Fruit fly (Drosophila melanogaster) whole organism, embryonic: ENCODE data around the gene Arp6.

Source experiments
- Bdp1 ChIP-seq: fragments of 200-800 bp; sonication (Bioruptor generic); optimal IDR thresholded peaks from 3 replicates; lab custom pipeline; 2016; ENCODE audit warnings: missing biosample characterization, missing genetic modification characterization
- C15 ChIP-seq: fragments of 200-800 bp; sonication (Bioruptor generic); IDR thresholded peaks from 3 replicates; pipeline ENCODE4 v1.3.6; 2022; ENCODE audit warnings: missing biosample characterization, missing genetic modification characterization
- CG11093 ChIP-seq: fragments of 200-800 bp; sonication (Bioruptor generic); IDR thresholded peaks from 3 replicates; pipeline ENCODE4 v1.3.6; 2022; ENCODE audit warnings: missing biosample characterization, missing genetic modification characterization
- CG11723 ChIP-seq: fragments of 200-800 bp; sonication (Bioruptor generic); optimal IDR thresholded peaks from 2 replicates; lab custom pipeline; 2017; ENCODE audit warnings: missing biosample characterization, mild to moderate bottlenecking, missing genetic modification characterization
- CG12071 ChIP-seq: fragments of 200-800 bp; sonication (Bioruptor generic); optimal IDR thresholded peaks from 3 replicates; lab custom pipeline; 2018; ENCODE audit warnings: missing biosample characterization, mild to moderate bottlenecking, missing genetic modification characterization
- CG12155 ChIP-seq: fragments of 200-800 bp; sonication (Bioruptor generic); optimal IDR thresholded peaks from 3 replicates; lab custom pipeline; 2016; ENCODE audit warnings: missing biosample characterization, missing genetic modification characterization
- CG13624 ChIP-seq: fragments of 200-800 bp; sonication (Bioruptor generic); optimal IDR thresholded peaks from 2 replicates; lab custom pipeline; 2016; ENCODE audit warnings: missing biosample characterization, missing genetic modification characterization
- CG1603 ChIP-seq: fragments of 200-800 bp; sonication (Bioruptor generic); optimal IDR thresholded peaks from 2 replicates; lab custom pipeline; 2019; ENCODE audit warnings: missing biosample characterization, mild to moderate bottlenecking, missing genetic modification characterization, moderate library complexity
- CG16863 ChIP-seq: fragments of 200-800 bp; sonication (Bioruptor generic); optimal IDR thresholded peaks from 3 replicates; lab custom pipeline; 2016; ENCODE audit warnings: missing biosample characterization, missing genetic modification characterization
- CG18011 ChIP-seq: fragments of 200-800 bp; sonication (Bioruptor generic); optimal IDR thresholded peaks from 2 replicates; lab custom pipeline; 2017; ENCODE audit warnings: missing biosample characterization, missing genetic modification characterization, mild to moderate bottlenecking, moderate library complexity, missing genotype
- CG1832 ChIP-seq: fragments of 200-800 bp; sonication (Bioruptor generic); optimal IDR thresholded peaks from 2 replicates; lab custom pipeline; 2017; ENCODE audit warnings: missing biosample characterization, mild to moderate bottlenecking, missing genetic modification characterization, inconsistent platforms
- CG2202 ChIP-seq: fragments of 200-800 bp; sonication (Bioruptor generic); optimal IDR thresholded peaks from 2 replicates; lab custom pipeline; 2018; ENCODE audit warnings: missing biosample characterization, mild to moderate bottlenecking, missing genetic modification characterization
- CG2712 ChIP-seq: fragments of 200-800 bp; optimal IDR thresholded peaks from 3 replicates; lab custom pipeline; 2019; ENCODE audit warnings: missing biosample characterization, mild to moderate bottlenecking, missing genetic modification characterization, moderate library complexity
- CG31441 ChIP-seq: fragments of 200-800 bp; sonication (Bioruptor generic); IDR thresholded peaks from 2 replicates; pipeline ENCODE4 v1.3.6; 2022; ENCODE audit warnings: missing biosample characterization, missing genetic modification characterization
- CG32767 ChIP-seq: fragments of 200-800 bp; sonication (Bioruptor generic); IDR thresholded peaks from 2 replicates; pipeline ENCODE4 v1.3.6; 2022; ENCODE audit warnings: missing biosample characterization, missing genetic modification characterization
- CG34224 ChIP-seq: fragments of 200-800 bp; sonication (Bioruptor generic); IDR thresholded peaks from 3 replicates; pipeline ENCODE4 v1.3.6; 2022; ENCODE audit warnings: missing biosample characterization, missing genetic modification characterization; ENCODE audit not compliant: partially characterized antibody
- CG4360 ChIP-seq: fragments of 200-800 bp; sonication (Bioruptor generic); IDR thresholded peaks from 2 replicates; pipeline ENCODE4 v1.3.6; 2022; ENCODE audit warnings: missing biosample characterization, missing genetic modification characterization
- CG6683 ChIP-seq: fragments of 200-800 bp; sonication (Bioruptor generic); optimal IDR thresholded peaks from 2 replicates; lab custom pipeline; 2017; ENCODE audit warnings: missing biosample characterization, mild to moderate bottlenecking, missing genetic modification characterization, missing genetic modification reagents
- CG9876 ChIP-seq: fragments of 200-800 bp; sonication (Bioruptor generic); optimal IDR thresholded peaks from 2 replicates; lab custom pipeline; 2016; ENCODE audit warnings: missing biosample characterization, missing genetic modification characterization
- Dfd ChIP-seq, 2 experiments: fragments of >200 bp; optimal IDR thresholded peaks; 2 replicates each; lab custom pipeline; 2017; ENCODE audit warnings: missing biosample characterization in 2 of 2, missing genetic modification characterization in 2 of 2
- H2.0 ChIP-seq: fragments of 200-800 bp; sonication (Bioruptor generic); IDR thresholded peaks from 2 replicates; pipeline ENCODE4 v1.3.6; 2022; ENCODE audit warnings: missing biosample characterization, missing genetic modification characterization
- HLH3B ChIP-seq: fragments of 200-800 bp; sonication (Bioruptor generic); IDR thresholded peaks from 2 replicates; pipeline ENCODE4 v1.3.6; 2022; ENCODE audit warnings: missing biosample characterization, missing genetic modification characterization
- Hand ChIP-seq: fragments of 200-800 bp; sonication (Bioruptor generic); optimal IDR thresholded peaks from 2 replicates; lab custom pipeline; 2017; ENCODE audit warnings: mild to moderate bottlenecking, missing biosample characterization, missing genetic modification reagents, missing genetic modification characterization
- Hmx ChIP-seq: fragments of 200-800 bp; sonication (Bioruptor generic); optimal IDR thresholded peaks from 2 replicates; lab custom pipeline; 2016; ENCODE audit warnings: missing biosample characterization, missing genetic modification characterization
- MTF-1 ChIP-seq: fragments of 200-800 bp; sonication (Bioruptor generic); optimal IDR thresholded peaks from 2 replicates; lab custom pipeline; 2018; ENCODE audit warnings: missing biosample characterization, mild to moderate bottlenecking, missing genetic modification characterization, borderline replicate concordance
- NK7.1 ChIP-seq: fragments of 200-800 bp; sonication (Bioruptor generic); optimal IDR thresholded peaks from 3 replicates; lab custom pipeline; 2016; ENCODE audit warnings: missing biosample characterization, missing genetic modification characterization
- Neu2 ChIP-seq: fragments of 200-800 bp; sonication (Bioruptor generic); optimal IDR thresholded peaks from 3 replicates; lab custom pipeline; 2016; ENCODE audit warnings: missing biosample characterization, missing genetic modification characterization, borderline replicate concordance
- Scr ChIP-seq: fragments of 200-800 bp; sonication (Bioruptor generic); IDR thresholded peaks from 2 replicates; pipeline ENCODE4 v1.3.6; 2022; ENCODE audit warnings: missing biosample characterization, missing genetic modification characterization; ENCODE audit not compliant: partially characterized antibody
- Six4 ChIP-seq: fragments of 200-800 bp; sonication (Bioruptor generic); optimal IDR thresholded peaks from 2 replicates; lab custom pipeline; 2016; ENCODE audit warnings: missing biosample characterization, missing genetic modification characterization
- Sox102F ChIP-seq: fragments of 200-800 bp; sonication (Bioruptor generic); optimal IDR thresholded peaks from 2 replicates; lab custom pipeline; 2018; ENCODE audit warnings: missing biosample characterization, mild to moderate bottlenecking, missing genetic modification characterization, moderate library complexity
- Spps ChIP-seq: fragments of 200-800 bp; sonication (Bioruptor generic); optimal IDR thresholded peaks from 2 replicates; lab custom pipeline; 2018; ENCODE audit warnings: missing biosample characterization, mild to moderate bottlenecking, missing genetic modification characterization
- bbx ChIP-seq: fragments of 200-800 bp; sonication (Bioruptor generic); IDR thresholded peaks from 2 replicates; pipeline ENCODE4 v1.3.6; 2022; ENCODE audit warnings: missing biosample characterization, missing genetic modification characterization; ENCODE audit not compliant: partially characterized antibody
- bigmax ChIP-seq: fragments of 200-800 bp; sonication (Bioruptor generic); optimal IDR thresholded peaks from 2 replicates; lab custom pipeline; 2018; ENCODE audit warnings: missing biosample characterization, mild to moderate bottlenecking, missing genetic modification characterization
- bowl ChIP-seq: fragments of 200-800 bp; sonication (Bioruptor generic); IDR thresholded peaks from 2 replicates; pipeline ENCODE4 v1.3.6; 2022; ENCODE audit warnings: missing biosample characterization, missing genetic modification characterization
- cwo ChIP-seq: fragments of 200-800 bp; sonication (Bioruptor generic); optimal IDR thresholded peaks from 3 replicates; lab custom pipeline; 2017; ENCODE audit warnings: missing biosample characterization, missing genetic modification characterization, mild to moderate bottlenecking, moderate library complexity, missing genetic modification reagents
- danr ChIP-seq: fragments of 200-800 bp; sonication (Bioruptor generic); IDR thresholded peaks from 2 replicates; pipeline ENCODE4 v1.3.6; 2022; ENCODE audit warnings: missing biosample characterization, missing genetic modification characterization
- dati ChIP-seq: fragments of 200-800 bp; sonication (Bioruptor generic); IDR thresholded peaks from 2 replicates; pipeline ENCODE4 v1.3.6; 2022; ENCODE audit warnings: missing biosample characterization, missing genetic modification characterization
- fd3F ChIP-seq: fragments of 200-800 bp; sonication (Bioruptor generic); optimal IDR thresholded peaks from 2 replicates; lab custom pipeline; 2018; ENCODE audit warnings: missing biosample characterization, mild to moderate bottlenecking, missing genetic modification characterization, moderate library complexity
- fd64A ChIP-seq: fragments of 200-800 bp; sonication (Bioruptor generic); optimal IDR thresholded peaks from 3 replicates; lab custom pipeline; 2018; ENCODE audit warnings: missing biosample characterization, mild to moderate bottlenecking, missing genetic modification characterization
- hbn ChIP-seq: fragments of 200-800 bp; sonication (Bioruptor generic); IDR thresholded peaks from 2 replicates; pipeline ENCODE4 v1.3.6; 2022; ENCODE audit warnings: missing biosample characterization, missing genetic modification characterization; ENCODE audit not compliant: partially characterized antibody
- jumu ChIP-seq: fragments of 200-800 bp; sonication (Bioruptor generic); optimal IDR thresholded peaks from 3 replicates; lab custom pipeline; 2016; ENCODE audit warnings: missing biosample characterization, missing genetic modification characterization
- maf-S ChIP-seq: fragments of 200-800 bp; sonication (Bioruptor generic); optimal IDR thresholded peaks from 2 replicates; lab custom pipeline; 2016; ENCODE audit warnings: missing biosample characterization, missing genetic modification characterization
- oc ChIP-seq: fragments of 200-800 bp; sonication (Bioruptor generic); optimal IDR thresholded peaks from 2 replicates; lab custom pipeline; 2018; ENCODE audit warnings: missing biosample characterization, mild to moderate bottlenecking, missing genetic modification characterization, moderate library complexity
- peb ChIP-seq: fragments of 200-800 bp; sonication (Bioruptor generic); IDR thresholded peaks from 2 replicates; pipeline ENCODE4 v1.3.6; 2022; ENCODE audit warnings: missing biosample characterization, missing genetic modification characterization
- sd ChIP-seq: fragments of 200-800 bp; sonication (Bioruptor generic); optimal IDR thresholded peaks from 3 replicates; lab custom pipeline; 2018; ENCODE audit warnings: missing biosample characterization, mild to moderate bottlenecking, missing genetic modification characterization, moderate library complexity
- seq ChIP-seq: fragments of 200-800 bp; sonication (Bioruptor generic); IDR thresholded peaks from 2 replicates; pipeline ENCODE4 v1.3.6; 2022; ENCODE audit warnings: missing biosample characterization, missing genetic modification characterization
- twi ChIP-seq: fragments of 200-800 bp; optimal IDR thresholded peaks from 2 replicates; lab custom pipeline; 2019; ENCODE audit warnings: missing biosample characterization, mild to moderate bottlenecking, missing genetic modification characterization, moderate library complexity
- wek ChIP-seq: fragments of 200-800 bp; sonication (Bioruptor generic); optimal IDR thresholded peaks from 3 replicates; lab custom pipeline; 2018; ENCODE audit warnings: missing biosample characterization, mild to moderate bottlenecking, missing genetic modification characterization, moderate library complexity
- zen ChIP-seq: fragments of 200-800 bp; sonication (Bioruptor generic); optimal IDR thresholded peaks from 3 replicates; lab custom pipeline; 2018; ENCODE audit warnings: missing biosample characterization, mild to moderate bottlenecking, missing genetic modification characterization, moderate library complexity
- zf30C ChIP-seq: fragments of 200-800 bp; sonication (Bioruptor generic); optimal IDR thresholded peaks from 3 replicates; lab custom pipeline; 2018; ENCODE audit warnings: missing biosample characterization, mild to moderate bottlenecking, missing genetic modification characterization

The Arp6 gene

DNA sequence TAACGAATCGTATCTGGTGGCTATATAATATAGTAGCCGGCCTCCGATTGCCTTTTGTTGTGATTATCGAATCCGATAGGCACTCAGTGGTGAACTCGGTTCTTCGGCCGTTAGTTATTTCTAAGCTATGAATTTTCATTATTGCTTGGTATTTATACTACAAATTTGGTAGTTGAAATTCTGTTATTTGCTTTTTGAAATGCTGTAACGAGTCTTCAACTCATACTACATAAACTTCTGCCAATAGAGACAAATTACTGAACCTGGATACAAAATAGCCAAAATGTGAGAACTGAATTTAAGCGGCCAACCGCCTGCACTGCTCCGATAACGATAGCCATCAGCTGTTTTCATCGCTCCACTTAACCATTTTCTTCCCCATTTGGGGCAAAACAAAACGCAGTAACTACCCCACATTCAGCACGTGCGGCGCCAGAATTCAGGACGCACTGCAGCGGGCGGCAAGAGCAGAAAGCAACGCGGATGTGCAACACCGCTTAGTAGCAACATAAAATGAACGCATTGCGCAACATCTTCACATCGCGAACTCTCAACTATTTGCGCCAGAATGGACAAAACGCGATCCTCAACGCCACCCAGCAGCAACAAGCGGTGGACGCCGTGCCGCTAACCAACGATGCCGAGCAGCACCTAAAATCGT is 2.1 kb upstream of the Arp6 start, which contains the start of the genes CG11679 and CG8206 (continued):
- TF ChIP-seq CG16863 (GFP tag; lab: Kevin White, UChicago), result no peak
- TF ChIP-seq Bdp1 (GFP tag; lab: Kevin White, UChicago), result no peak
- TF ChIP-seq jumu (GFP tag; lab: Kevin White, UChicago), result peak; percentile 51
- TF ChIP-seq C15 (GFP tag; lab: Robert Waterston, UW), result no peak
- no peak for TF ChIP-seq Neu2
- TF ChIP-seq CG34224 (GFP tag; lab: Robert Waterston, UW), result no peak
- no peak for TF ChIP-seq fd3F (GFP tag; lab: Kevin White, UChicago)
- TF ChIP-seq zen (tag; lab: Kevin White, UChicago), result no peak
- no peak for TF ChIP-seq maf-S (GFP tag; lab: Kevin White, UChicago)
- TF ChIP-seq Spps (tag; lab: Kevin White, UChicago), result no peak
- no peak for TF ChIP-seq MTF-1
- TF ChIP-seq cwo (GFP tag; lab: Kevin White, UChicago), result peak; percentile 25
- TF ChIP-seq hbn (GFP tag; lab: Robert Waterston, UW), result no peak
- TF ChIP-seq twi (tag; lab: Kevin White, UChicago), result peak; percentile 11
- TF ChIP-seq Scr (GFP tag; lab: Robert Waterston, UW), result peak; percentile 54
- TF ChIP-seq CG13624 (GFP tag; lab: Kevin White, UChicago), result peak; percentile 43
- peak; percentile 28; the same call in 1 of the 3 replicates for TF ChIP-seq CG11093
- no peak for TF ChIP-seq Hand (GFP tag; lab: Kevin White, UChicago)
- no peak for TF ChIP-seq H2.0
- no peak for TF ChIP-seq wek
- no peak for TF ChIP-seq bigmax (GFP tag; lab: Kevin White, UChicago)
- TF ChIP-seq danr (GFP tag; lab: Robert Waterston, UW), result no peak
- TF ChIP-seq CG2712 (tag; lab: Kevin White, UChicago), result peak; percentile 42
- no peak for TF ChIP-seq Dfd (GFP tag; optimal IDR thresholded peaks at IDR 0.05; lab: Kevin White, UChicago)
- no peak for TF ChIP-seq Sox102F
- no peak for TF ChIP-seq seq (GFP tag; lab: Robert Waterston, UW)
- TF ChIP-seq oc (tag; lab: Kevin White, UChicago), result no peak
- no peak for TF ChIP-seq zf30C
- TF ChIP-seq CG6683 (GFP tag; lab: Kevin White, UChicago), result no peak
- no peak for TF ChIP-seq CG12155 (GFP tag; lab: Kevin White, UChicago)
- no peak for TF ChIP-seq Hmx
- no peak for TF ChIP-seq CG18011 (GFP tag; lab: Kevin White, UChicago)
- no peak for TF ChIP-seq sd
- no peak for TF ChIP-seq bowl (GFP tag; lab: Robert Waterston, UW)
- no peak for TF ChIP-seq CG12071 (GFP tag; lab: Kevin White, UChicago)
- no peak for TF ChIP-seq dati
- TF ChIP-seq CG31441, result no peak
- no peak for TF ChIP-seq CG9876 (GFP tag; lab: Kevin White, UChicago)
- no peak for TF ChIP-seq CG1832 (GFP tag; lab: Kevin White, UChicago)
- TF ChIP-seq peb (GFP tag; lab: Robert Waterston, UW), result no peak
- TF ChIP-seq CG2202, result no peak
- no peak for TF ChIP-seq CG4360 (GFP tag; lab: Robert Waterston, UW)
- no peak for TF ChIP-seq CG11723
- peak; percentile 62 for TF ChIP-seq CG1603 (tag; lab: Kevin White, UChicago)
- no peak for TF ChIP-seq fd64A (GFP tag; lab: Kevin White, UChicago)
- no peak for TF ChIP-seq CG32767 (GFP tag; lab: Robert Waterston, UW)
- TF ChIP-seq bbx (GFP tag; lab: Robert Waterston, UW), result peak; percentile 32; the same call in 1 of the 2 replicates
- no peak for TF ChIP-seq Six4 (GFP tag; lab: Kevin White, UChicago)
- 0 out of 2 replicates have a peak, but pooled peaks have one; percentile 10 for TF ChIP-seq HLH3B (GFP tag; lab: Robert Waterston, UW)
- no peak for TF ChIP-seq NK7.1
